Fruit fly (Drosophila melanogaster): Measurements from ENCODE around the gene Vtld.

Gene Vtld

DNA sequence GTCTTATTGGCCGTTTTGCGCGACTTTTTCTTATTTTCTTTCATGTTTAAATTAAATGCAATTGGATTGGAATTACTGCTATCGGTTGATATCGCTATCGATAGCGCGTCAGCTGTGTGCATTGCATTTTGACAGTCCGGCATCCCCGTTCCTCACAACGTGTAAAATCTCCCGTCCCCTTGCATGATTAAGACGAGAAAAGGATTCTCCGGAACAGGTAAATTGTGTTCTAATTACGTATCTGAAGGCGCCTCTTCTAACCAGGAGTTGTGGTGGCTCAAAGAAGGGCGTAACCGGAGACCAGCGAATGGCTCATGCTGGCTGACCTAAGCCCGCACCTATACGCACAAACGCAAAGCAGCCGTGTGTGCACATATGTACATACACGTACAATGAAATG, 46.9 kb downstream of the Vtld start, which contains the start of the genes CG14104 and Kap-alpha1 (continued):
- TF ChIP-seq ac (GFP tag; optimal IDR thresholded peaks at IDR 0.05) (no peak), slp2 (GFP tag; optimal IDR thresholded peaks at IDR 0.05) (no peak), CG13775 (GFP tag; optimal IDR thresholded peaks at IDR 0.05) (no peak), CG11560 (tag; IDR thresholded peaks at IDR 0.05) (no peak), phol (tag; optimal IDR thresholded peaks at IDR 0.05) (peak; percentile 22), CG6689 (GFP tag; IDR thresholded peaks at IDR 0.05) (no peak), aop (GFP tag; IDR thresholded peaks at IDR 0.05) (no peak), CG13624 (GFP tag; optimal IDR thresholded peaks at IDR 0.05) (no peak), CG8281 (tag; optimal IDR thresholded peaks at IDR 0.05) (no peak), dimm (GFP tag; IDR thresholded peaks at IDR 0.05) (no peak), pum (GFP tag; optimal IDR thresholded peaks at IDR 0.05) (no peak), CG11398 (GFP tag; optimal IDR thresholded peaks at IDR 0.05) (no peak), Atf6 (GFP tag; IDR thresholded peaks at IDR 0.05) (no peak), z (GFP tag; IDR thresholded peaks at IDR 0.05) (no peak), grn (GFP tag; optimal IDR thresholded peaks at IDR 0.05) (no peak), CG17385 (GFP tag; optimal IDR thresholded peaks at IDR 0.05) (no peak), CG16813 (GFP tag; IDR thresholded peaks at IDR 0.05; ENCODE audit: partially characterized antibody) (peak; percentile 63), Bgb (GFP tag; IDR thresholded peaks at IDR 0.05; ENCODE audit: partially characterized antibody) (peak; percentile 65; the same call in 1 of the 2 replicates), eve (GFP tag; optimal IDR thresholded peaks at IDR 0.05) (no peak), CG1603 (tag; optimal IDR thresholded peaks at IDR 0.05) (peak; percentile 34), CG9932 (GFP tag; IDR thresholded peaks at IDR 0.05) (no peak), CG13894 (tag; optimal IDR thresholded peaks at IDR 0.05) (no peak), CG18011 (GFP tag; optimal IDR thresholded peaks at IDR 0.05) (no peak), CG6654 (GFP tag; optimal IDR thresholded peaks at IDR 0.05) (no peak), zen (tag; optimal IDR thresholded peaks at IDR 0.05) (peak; percentile 43), Fer2 (tag; optimal IDR thresholded peaks at IDR 0.05) (no peak), tll (GFP tag; optimal IDR thresholded peaks at IDR 0.05) (no peak), cwo (GFP tag; optimal IDR thresholded peaks at IDR 0.05) (no peak), ash1 (GFP tag; optimal IDR thresholded peaks at IDR 0.05) (no peak), dysf (GFP tag; IDR thresholded peaks at IDR 0.05) (no peak), CG3065 (GFP tag; optimal IDR thresholded peaks at IDR 0.05) (no peak), run (tag; optimal IDR thresholded peaks at IDR 0.05) (no peak), CG15011 (GFP tag; optimal IDR thresholded peaks at IDR 0.05) (no peak), unpg (GFP tag; optimal IDR thresholded peaks at IDR 0.05) (no peak), lola (GFP tag; optimal IDR thresholded peaks at IDR 0.05) (no peak), tap (tag; optimal IDR thresholded peaks at IDR 0.05) (no peak), CG10366 (GFP tag; IDR thresholded peaks at IDR 0.05) (no peak), MESR4 (GFP tag; optimal IDR thresholded peaks at IDR 0.05) (peak; percentile 96), br (optimal IDR thresholded peaks at IDR 0.05) (no peak), lov (optimal IDR thresholded peaks at IDR 0.05) (no peak), lov (GFP tag; IDR thresholded peaks at IDR 0.05) (no peak), Rfx (GFP tag; IDR thresholded peaks at IDR 0.05) (no peak; the same call in 1 of the 2 replicates), insv (GFP tag; optimal IDR thresholded peaks at IDR 0.05) (peak in 1 of 2 experiments; percentile 84), Jarid2 (GFP tag; optimal IDR thresholded peaks at IDR 0.05) (no peak), Deaf1 (tag; optimal IDR thresholded peaks at IDR 0.05) (no peak), CG32767 (GFP tag; IDR thresholded peaks at IDR 0.05) (peak; percentile 64), Dref (GFP tag; IDR thresholded peaks at IDR 0.05) (peak; percentile 71), CG33557 (GFP tag; optimal IDR thresholded peaks at IDR 0.05) (no peak), sim (GFP tag; IDR thresholded peaks at IDR 0.05) (no peak), Six4 (GFP tag; optimal IDR thresholded peaks at IDR 0.05) (no peak), B-H1 (GFP tag; IDR thresholded peaks at IDR 0.05) (no peak), mld (GFP tag; IDR thresholded peaks at IDR 0.05; ENCODE audit: partially characterized antibody) (0 out of 3 replicates have a peak, but pooled peaks have one; percentile 12)

Measured in whole organism, embryonic.